Fruit fly (Drosophila melanogaster): ENCODE measurements around the gene Atg17.
A peak's percentile ranks its signal among the peaks of the same experiment; 100 is the strongest.

Atg17 gene

dm6 chr3R:5668928-5669739, at the start of gene Atg17, which contains the start of gene Xe7 (continued):
- TF ChIP-seq CG10147 (GFP tag; optimal IDR thresholded peaks at IDR 0.05), result peak; percentile 90
- peak; percentile 52 for TF ChIP-seq NK7.1 (GFP tag; optimal IDR thresholded peaks at IDR 0.05)
- peak; percentile 85 for TF ChIP-seq CG15514 (GFP tag; optimal IDR thresholded peaks at IDR 0.05)
- peak; percentile 70 for TF ChIP-seq wek (GFP tag; optimal IDR thresholded peaks at IDR 0.05)
- no peak for TF ChIP-seq hth (optimal IDR thresholded peaks at IDR 0.05)
- peak; percentile 90 for TF ChIP-seq CG11504 (tag; optimal IDR thresholded peaks at IDR 0.05)
- peak; percentile 69; the same call in 1 of the 2 replicates for TF ChIP-seq sens-2 (GFP tag; IDR thresholded peaks at IDR 0.05)
- TF ChIP-seq CG10209 (GFP tag; optimal IDR thresholded peaks at IDR 0.05), result peak; percentile 92
- peak; percentile 91 for TF ChIP-seq Max (GFP tag; optimal IDR thresholded peaks at IDR 0.05)
- peak; percentile 93 for TF ChIP-seq CG14441 (GFP tag; IDR thresholded peaks at IDR 0.05)
- TF ChIP-seq ftz-f1 (GFP tag; optimal IDR thresholded peaks at IDR 0.05), result peak; percentile 68
- peak; percentile 94 for TF ChIP-seq fd3F (GFP tag; optimal IDR thresholded peaks at IDR 0.05)
- peak; percentile 94 for TF ChIP-seq Hr3 (GFP tag; optimal IDR thresholded peaks at IDR 0.05)
- peak; percentile 84 for TF ChIP-seq CG3065 (GFP tag; optimal IDR thresholded peaks at IDR 0.05)
- peak; percentile 18 for TF ChIP-seq CG10431 (GFP tag; optimal IDR thresholded peaks at IDR 0.05)
- peak; percentile 76 for TF ChIP-seq Bdp1 (GFP tag; optimal IDR thresholded peaks at IDR 0.05)
- TF ChIP-seq NC2α (GFP tag; optimal IDR thresholded peaks at IDR 0.05), result peak; percentile 59
- peak; percentile 16; the same call in 1 of the 3 replicates for TF ChIP-seq sr (GFP tag; IDR thresholded peaks at IDR 0.05)
- peak; percentile 52; the same call in 1 of the 2 replicates for TF ChIP-seq Dip2 (GFP tag; IDR thresholded peaks at IDR 0.05)
- no peak for TF ChIP-seq ato (GFP tag; IDR thresholded peaks at IDR 0.05; ENCODE audit: partially characterized antibody)
- TF ChIP-seq ham (GFP tag; IDR thresholded peaks at IDR 0.05), result peak; percentile 82
- TF ChIP-seq Atf3 (GFP tag; optimal IDR thresholded peaks at IDR 0.05), result peak; percentile 85
- TF ChIP-seq pum (GFP tag; optimal IDR thresholded peaks at IDR 0.05), result peak; percentile 90
- TF ChIP-seq B-H2 (GFP tag; optimal IDR thresholded peaks at IDR 0.05), result peak; percentile 94
- TF ChIP-seq unpg (GFP tag; optimal IDR thresholded peaks at IDR 0.05), result peak; percentile 90
- no peak for TF ChIP-seq CG7745 (tag; optimal IDR thresholded peaks at IDR 0.05)
- peak; percentile 90 for TF ChIP-seq CG14667 (GFP tag; IDR thresholded peaks at IDR 0.05)
- TF ChIP-seq TFAM (GFP tag; optimal IDR thresholded peaks at IDR 0.05), result peak; percentile 16
- peak; percentile 87 for TF ChIP-seq H15 (GFP tag; IDR thresholded peaks at IDR 0.05)
- TF ChIP-seq mld (GFP tag; IDR thresholded peaks at IDR 0.05; ENCODE audit: partially characterized antibody), result no peak
- TF ChIP-seq CG4282 (GFP tag; optimal IDR thresholded peaks at IDR 0.05), result peak; percentile 61
- peak; percentile 66 for TF ChIP-seq Myb (GFP tag; optimal IDR thresholded peaks at IDR 0.05)
- TF ChIP-seq BEAF-32 (GFP tag; optimal IDR thresholded peaks at IDR 0.05), result peak; percentile 92
- peak; percentile 55 for TF ChIP-seq run (tag; optimal IDR thresholded peaks at IDR 0.05)
- TF ChIP-seq ro (GFP tag; IDR thresholded peaks at IDR 0.05), result peak; percentile 74
- TF ChIP-seq CG11247 (GFP tag; IDR thresholded peaks at IDR 0.05), result peak; percentile 90
- TF ChIP-seq slou (GFP tag; optimal IDR thresholded peaks at IDR 0.05), result peak; percentile 90
- peak; percentile 42; the same call in 1 of the 2 replicates for TF ChIP-seq Doc2 (GFP tag; IDR thresholded peaks at IDR 0.05)
- peak; percentile 94 for TF ChIP-seq CG11093 (GFP tag; IDR thresholded peaks at IDR 0.05)
- TF ChIP-seq kay (GFP tag; optimal IDR thresholded peaks at IDR 0.05), result peak; percentile 76
- TF ChIP-seq Hmr (GFP tag; optimal IDR thresholded peaks at IDR 0.05), result peak; percentile 93
- peak; percentile 68 for TF ChIP-seq CG12219 (GFP tag; optimal IDR thresholded peaks at IDR 0.05)
- TF ChIP-seq luna (GFP tag; optimal IDR thresholded peaks at IDR 0.05), result peak; percentile 74
- peak; percentile 39; the same call in 1 of the 3 replicates for TF ChIP-seq Doc3 (GFP tag; IDR thresholded peaks at IDR 0.05; ENCODE audit: partially characterized antibody)
- TF ChIP-seq ac (GFP tag; optimal IDR thresholded peaks at IDR 0.05), result no peak
- no peak for TF ChIP-seq CG7963 (GFP tag; IDR thresholded peaks at IDR 0.05; ENCODE audit: partially characterized antibody)
- TF ChIP-seq CG8281 (tag; optimal IDR thresholded peaks at IDR 0.05), result peak; percentile 79
- TF ChIP-seq pzg (GFP tag; optimal IDR thresholded peaks at IDR 0.05), result peak; percentile 57
- peak; percentile 74 for TF ChIP-seq CG1603 (tag; optimal IDR thresholded peaks at IDR 0.05)
